Fruit fly (Drosophila melanogaster) whole organism, embryonic: ENCODE measurements around the gene Ank.

Experiments used
- CG1529 ChIP-seq: fragments of 200-800 bp; sonication (Bioruptor generic); optimal IDR thresholded peaks from 3 replicates; lab custom pipeline; 2018; ENCODE audit warnings: missing biosample characterization, missing genetic modification characterization
- CG7556 ChIP-seq: fragments of 200-800 bp; sonication (Bioruptor generic); optimal IDR thresholded peaks from 2 replicates; lab custom pipeline; 2017; ENCODE audit warnings: missing biosample characterization, mild to moderate bottlenecking, missing genetic modification characterization
- CG9215 ChIP-seq: fragments of 200-800 bp; sonication (Bioruptor generic); IDR thresholded peaks from 2 replicates; pipeline ENCODE4 v1.3.6; 2022; ENCODE audit warnings: missing biosample characterization, missing genetic modification characterization
- CG9876 ChIP-seq: fragments of 200-800 bp; sonication (Bioruptor generic); optimal IDR thresholded peaks from 2 replicates; lab custom pipeline; 2016; ENCODE audit warnings: missing biosample characterization, missing genetic modification characterization
- Fer1 ChIP-seq: fragments of 200-800 bp; sonication (Bioruptor generic); optimal IDR thresholded peaks from 2 replicates; lab custom pipeline; 2017; ENCODE audit warnings: missing biosample characterization, mild to moderate bottlenecking, missing genetic modification characterization
- NC2α ChIP-seq: fragments of 200-800 bp; sonication (Bioruptor generic); optimal IDR thresholded peaks from 2 replicates; lab custom pipeline; 2016; ENCODE audit warnings: missing biosample characterization, missing genetic modification characterization
- NFAT ChIP-seq: fragments of 200-800 bp; sonication (Bioruptor generic); IDR thresholded peaks from 2 replicates; pipeline ENCODE4 v1.3.6; 2022; ENCODE audit warnings: missing biosample characterization, missing genetic modification characterization
- Spps ChIP-seq: fragments of 200-800 bp; sonication (Bioruptor generic); optimal IDR thresholded peaks from 2 replicates; lab custom pipeline; 2018; ENCODE audit warnings: missing biosample characterization, mild to moderate bottlenecking, missing genetic modification characterization
- cato ChIP-seq: fragments of 200-800 bp; sonication (Bioruptor generic); optimal IDR thresholded peaks from 2 replicates; lab custom pipeline; 2016; ENCODE audit warnings: missing biosample characterization, missing genetic modification characterization, borderline replicate concordance
- chn ChIP-seq: fragments of 200-800 bp; sonication (Bioruptor generic); optimal IDR thresholded peaks from 2 replicates; lab custom pipeline; 2016; ENCODE audit warnings: missing biosample characterization, missing genetic modification characterization
- crp ChIP-seq, 2 experiments: fragments of 200-800 bp; sonication (Bioruptor generic); optimal IDR thresholded peaks; 2 replicates in 1 of 2; 3 replicates in 1 of 2; lab custom pipeline; 2017; ENCODE audit warnings: missing biosample characterization in 2 of 2, missing genetic modification characterization in 2 of 2, mild to moderate bottlenecking in 1 of 2, moderate library complexity in 1 of 2
- da ChIP-seq: fragments of 200-800 bp; sonication (Bioruptor generic); optimal IDR thresholded peaks from 2 replicates; lab custom pipeline; 2016; ENCODE audit warnings: missing biosample characterization, missing genetic modification characterization
- fru ChIP-seq: fragments of >200 bp; optimal IDR thresholded peaks from 2 replicates; lab custom pipeline; 2017
- lab ChIP-seq: fragments of 200-800 bp; sonication (Bioruptor generic); optimal IDR thresholded peaks from 3 replicates; lab custom pipeline; 2017; ENCODE audit warnings: missing biosample characterization, missing genetic modification characterization, mild to moderate bottlenecking, moderate library complexity, missing genetic modification reagents
- lov ChIP-seq, 2 experiments: fragments of 200-800 bp in 1 of 2; fragments of >200 bp in 1 of 2; sonication (Bioruptor generic) in 1 of 2; IDR thresholded peaks in 1 of 2; optimal IDR thresholded peaks in 1 of 2; 2 replicates in 1 of 2; 3 replicates in 1 of 2; pipeline versions ENCODE4 v1.3.6 to Lab custom; 2017 to 2022; ENCODE audit warnings: missing biosample characterization in 1 of 2, missing genetic modification characterization in 1 of 2
- slp2 ChIP-seq: fragments of 200-800 bp; sonication (Bioruptor generic); optimal IDR thresholded peaks from 2 replicates; lab custom pipeline; 2016; ENCODE audit warnings: missing biosample characterization, missing genetic modification characterization
- vnd ChIP-seq: fragments of 200-800 bp; sonication (Bioruptor generic); IDR thresholded peaks from 3 replicates; pipeline ENCODE4 v1.3.6; 2022; ENCODE audit warnings: missing biosample characterization, missing genetic modification characterization; ENCODE audit not compliant: partially characterized antibody

Gene Ank

dm6 chr4:67063-67684 is 62.5 kb downstream of the Ank start, which contains the start of gene RpS3A (continued):
- TF ChIP-seq NC2α (peak; percentile 57), lab (GFP tag; lab: Kevin White, UChicago) (peak; percentile 88), cato (GFP tag; lab: Kevin White, UChicago) (no peak), lov (optimal IDR thresholded peaks at IDR 0.05; lab: Kevin White, UChicago) (no peak), lov (GFP tag; IDR thresholded peaks at IDR 0.05; lab: Robert Waterston, UW) (no peak; the same call in 2 of the 3 replicates), CG9876 (GFP tag; lab: Kevin White, UChicago) (peak; percentile 86), slp2 (GFP tag; lab: Kevin White, UChicago) (peak; percentile 79), chn (GFP tag; lab: Kevin White, UChicago) (no peak), CG9215 (GFP tag; lab: Robert Waterston, UW) (no peak), crp (GFP tag; optimal IDR thresholded peaks at IDR 0.05; lab: Kevin White, UChicago) (peak in 1 of 2 experiments; percentile 48), Fer1 (GFP tag; lab: Kevin White, UChicago) (peak; percentile 80), NFAT (GFP tag; lab: Robert Waterston, UW) (no peak), Spps (tag; lab: Kevin White, UChicago) (peak; percentile 61), CG7556 (GFP tag; lab: Kevin White, UChicago) (peak; percentile 29), CG1529 (GFP tag; lab: Kevin White, UChicago) (peak; percentile 45), da (GFP tag; lab: Kevin White, UChicago) (peak; percentile 21), fru (lab: Kevin White, UChicago) (no peak), vnd (no peak)
